Fruit fly (Drosophila melanogaster) whole organism, embryonic: ENCODE measurements around the gene CG9920.

Source experiments
- Adf1 ChIP-seq: fragments of 200-800 bp; sonication (Bioruptor generic); IDR thresholded peaks from 2 replicates; pipeline ENCODE4 v1.3.6; 2022; ENCODE audit warnings: missing biosample characterization, missing genetic modification characterization
- Asciz ChIP-seq: fragments of 200-800 bp; sonication (Bioruptor generic); optimal IDR thresholded peaks from 2 replicates; lab custom pipeline; 2017; ENCODE audit warnings: missing biosample characterization, mild to moderate bottlenecking, missing genetic modification characterization, missing genetic modification reagents
- B-H1 ChIP-seq: fragments of 200-800 bp; sonication (Bioruptor generic); IDR thresholded peaks from 3 replicates; pipeline ENCODE4 v1.3.6; 2022; ENCODE audit warnings: missing biosample characterization, missing genetic modification characterization
- B-H2 ChIP-seq: fragments of 200-800 bp; sonication (Bioruptor generic); optimal IDR thresholded peaks from 2 replicates; lab custom pipeline; 2018; ENCODE audit warnings: missing biosample characterization, mild to moderate bottlenecking, missing genetic modification characterization
- Blimp-1 ChIP-seq: fragments of 200-800 bp; sonication (Bioruptor generic); optimal IDR thresholded peaks from 3 replicates; lab custom pipeline; 2018; ENCODE audit warnings: missing biosample characterization, missing genetic modification characterization, mild to moderate bottlenecking, moderate library complexity, missing genetic modification reagents
- CG10979 ChIP-seq: fragments of 200-800 bp; sonication (Bioruptor generic); optimal IDR thresholded peaks from 2 replicates; lab custom pipeline; 2018; ENCODE audit warnings: missing biosample characterization, mild to moderate bottlenecking, missing genetic modification characterization, moderate library complexity
- CG11398 ChIP-seq: fragments of 200-800 bp; sonication (Bioruptor generic); optimal IDR thresholded peaks from 2 replicates; lab custom pipeline; 2016; ENCODE audit warnings: missing biosample characterization, missing genetic modification characterization
- CG12942 ChIP-seq: fragments of 200-800 bp; sonication (Bioruptor generic); optimal IDR thresholded peaks from 3 replicates; lab custom pipeline; 2016; ENCODE audit warnings: missing biosample characterization, missing genetic modification characterization
- CG14441 ChIP-seq: fragments of 200-800 bp; sonication (Bioruptor generic); IDR thresholded peaks from 2 replicates; pipeline ENCODE4 v1.3.6; 2022; ENCODE audit warnings: missing biosample characterization, missing genetic modification characterization
- CG15514 ChIP-seq: fragments of 200-800 bp; sonication (Bioruptor generic); optimal IDR thresholded peaks from 3 replicates; lab custom pipeline; 2017; ENCODE audit warnings: missing biosample characterization, missing genetic modification characterization, mild to moderate bottlenecking, moderate library complexity, missing genetic modification reagents
- CG17385 ChIP-seq: fragments of 200-800 bp; sonication (Bioruptor generic); optimal IDR thresholded peaks from 3 replicates; lab custom pipeline; 2018; ENCODE audit warnings: missing biosample characterization, mild to moderate bottlenecking, missing genetic modification characterization
- CG17912 ChIP-seq: fragments of 200-800 bp; sonication (Bioruptor generic); optimal IDR thresholded peaks from 2 replicates; lab custom pipeline; 2018; ENCODE audit warnings: missing biosample characterization, mild to moderate bottlenecking, missing genetic modification characterization
- CG1792 ChIP-seq: fragments of 200-800 bp; sonication (Bioruptor generic); optimal IDR thresholded peaks from 2 replicates; lab custom pipeline; 2016; ENCODE audit warnings: missing biosample characterization, missing genetic modification characterization
- CG18011 ChIP-seq: fragments of 200-800 bp; sonication (Bioruptor generic); optimal IDR thresholded peaks from 2 replicates; lab custom pipeline; 2017; ENCODE audit warnings: missing biosample characterization, missing genetic modification characterization, mild to moderate bottlenecking, moderate library complexity, missing genotype
- CG18262 ChIP-seq: fragments of 200-800 bp; optimal IDR thresholded peaks from 3 replicates; lab custom pipeline; 2019; ENCODE audit warnings: missing biosample characterization, mild to moderate bottlenecking, missing genetic modification characterization, moderate library complexity
- CG2202 ChIP-seq: fragments of 200-800 bp; sonication (Bioruptor generic); optimal IDR thresholded peaks from 2 replicates; lab custom pipeline; 2018; ENCODE audit warnings: missing biosample characterization, mild to moderate bottlenecking, missing genetic modification characterization
- CG2712 ChIP-seq: fragments of 200-800 bp; optimal IDR thresholded peaks from 3 replicates; lab custom pipeline; 2019; ENCODE audit warnings: missing biosample characterization, mild to moderate bottlenecking, missing genetic modification characterization, moderate library complexity
- CG31441 ChIP-seq: fragments of 200-800 bp; sonication (Bioruptor generic); IDR thresholded peaks from 2 replicates; pipeline ENCODE4 v1.3.6; 2022; ENCODE audit warnings: missing biosample characterization, missing genetic modification characterization
- CG3281 ChIP-seq: fragments of 200-800 bp; sonication (Bioruptor generic); optimal IDR thresholded peaks from 3 replicates; lab custom pipeline; 2017; ENCODE audit warnings: missing biosample characterization, mild to moderate bottlenecking, missing genetic modification characterization
- CG34376 ChIP-seq: fragments of 200-800 bp; sonication (Bioruptor generic); optimal IDR thresholded peaks from 2 replicates; lab custom pipeline; 2018; ENCODE audit warnings: missing biosample characterization, mild to moderate bottlenecking, missing genetic modification characterization
- CG4617 ChIP-seq: fragments of 200-800 bp; sonication (Bioruptor generic); optimal IDR thresholded peaks from 3 replicates; lab custom pipeline; 2016; ENCODE audit warnings: missing biosample characterization, missing genetic modification characterization, borderline replicate concordance
- CG4730 ChIP-seq: fragments of 200-800 bp; sonication (Bioruptor generic); IDR thresholded peaks from 2 replicates; pipeline ENCODE4 v1.3.6; 2022; ENCODE audit warnings: missing biosample characterization, missing genetic modification characterization
- CG6854 ChIP-seq: fragments of 200-800 bp; sonication (Bioruptor generic); optimal IDR thresholded peaks from 3 replicates; lab custom pipeline; 2017; ENCODE audit warnings: missing biosample characterization, mild to moderate bottlenecking, missing genetic modification characterization
- CG7556 ChIP-seq: fragments of 200-800 bp; sonication (Bioruptor generic); optimal IDR thresholded peaks from 2 replicates; lab custom pipeline; 2017; ENCODE audit warnings: missing biosample characterization, mild to moderate bottlenecking, missing genetic modification characterization
- CG7786 ChIP-seq: fragments of 200-800 bp; sonication (Bioruptor generic); optimal IDR thresholded peaks from 2 replicates; lab custom pipeline; 2016; ENCODE audit warnings: missing biosample characterization, missing genetic modification characterization
- CG8944 ChIP-seq: fragments of 200-800 bp; sonication (Bioruptor generic); optimal IDR thresholded peaks from 3 replicates; lab custom pipeline; 2016; ENCODE audit warnings: missing biosample characterization, missing genetic modification characterization
- CG9932 ChIP-seq: fragments of 200-800 bp; sonication (Bioruptor generic); IDR thresholded peaks from 2 replicates; pipeline ENCODE4 v1.3.6; 2022; ENCODE audit warnings: missing biosample characterization, missing genetic modification characterization
- Deaf1 ChIP-seq: fragments of 200-800 bp; optimal IDR thresholded peaks from 3 replicates; lab custom pipeline; 2019; ENCODE audit warnings: missing biosample characterization, mild to moderate bottlenecking, missing genetic modification characterization, moderate library complexity
- E2f2 ChIP-seq: fragments of 200-800 bp; sonication (Bioruptor generic); IDR thresholded peaks from 2 replicates; pipeline ENCODE4 v1.3.6; 2022; ENCODE audit warnings: missing biosample characterization, missing genetic modification characterization
- H2.0 ChIP-seq: fragments of 200-800 bp; sonication (Bioruptor generic); IDR thresholded peaks from 2 replicates; pipeline ENCODE4 v1.3.6; 2022; ENCODE audit warnings: missing biosample characterization, missing genetic modification characterization
- Optix ChIP-seq: fragments of 200-800 bp; sonication (Bioruptor generic); IDR thresholded peaks from 3 replicates; pipeline ENCODE4 v1.3.6; 2022; ENCODE audit warnings: missing biosample characterization, missing genetic modification characterization
- Ravus ChIP-seq: fragments of 200-800 bp; sonication (Bioruptor generic); IDR thresholded peaks from 2 replicates; pipeline ENCODE4 v1.3.6; 2022; ENCODE audit warnings: missing biosample characterization, missing genetic modification characterization
- Scr ChIP-seq: fragments of 200-800 bp; sonication (Bioruptor generic); IDR thresholded peaks from 2 replicates; pipeline ENCODE4 v1.3.6; 2022; ENCODE audit warnings: missing biosample characterization, missing genetic modification characterization; ENCODE audit not compliant: partially characterized antibody
- Six4 ChIP-seq: fragments of 200-800 bp; sonication (Bioruptor generic); optimal IDR thresholded peaks from 2 replicates; lab custom pipeline; 2016; ENCODE audit warnings: missing biosample characterization, missing genetic modification characterization
- ab ChIP-seq: fragments of 200-800 bp; sonication (Bioruptor generic); optimal IDR thresholded peaks from 2 replicates; lab custom pipeline; 2016; ENCODE audit warnings: missing biosample characterization, missing genetic modification characterization
- ac ChIP-seq: fragments of 200-800 bp; sonication (Bioruptor generic); optimal IDR thresholded peaks from 3 replicates; lab custom pipeline; 2017; ENCODE audit warnings: missing biosample characterization, mild to moderate bottlenecking, missing genetic modification characterization
- caup ChIP-seq: fragments of 200-800 bp; sonication (Bioruptor generic); optimal IDR thresholded peaks from 3 replicates; lab custom pipeline; 2017; ENCODE audit warnings: missing biosample characterization, mild to moderate bottlenecking, missing genetic modification characterization, moderate library complexity; ENCODE audit not compliant: severe bottlenecking
- corto ChIP-seq: fragments of 200-800 bp; sonication (Bioruptor generic); optimal IDR thresholded peaks from 2 replicates; lab custom pipeline; 2016; ENCODE audit warnings: missing biosample characterization, mild to moderate bottlenecking, missing genetic modification characterization, moderate library complexity
- klu ChIP-seq: fragments of 200-800 bp; sonication (Bioruptor generic); IDR thresholded peaks from 2 replicates; pipeline ENCODE4 v1.3.6; 2022; ENCODE audit warnings: missing biosample characterization, missing genetic modification characterization
- kni ChIP-seq: fragments of 200-800 bp; sonication (Bioruptor generic); optimal IDR thresholded peaks from 3 replicates; lab custom pipeline; 2017; ENCODE audit warnings: mild to moderate bottlenecking, missing biosample characterization, missing genetic modification reagents, missing genetic modification characterization
- lmd ChIP-seq: fragments of 200-800 bp; sonication (Bioruptor generic); IDR thresholded peaks from 2 replicates; pipeline ENCODE4 v1.3.6; 2022; ENCODE audit warnings: missing biosample characterization, missing genetic modification characterization
- pb ChIP-seq: fragments of 200-800 bp; sonication (Bioruptor generic); optimal IDR thresholded peaks from 3 replicates; lab custom pipeline; 2016; ENCODE audit warnings: missing biosample characterization, missing genetic modification characterization
- pita ChIP-seq: fragments of 200-800 bp; sonication (Bioruptor generic); optimal IDR thresholded peaks from 2 replicates; lab custom pipeline; 2017; ENCODE audit warnings: missing biosample characterization, mild to moderate bottlenecking, missing genetic modification characterization
- pros ChIP-seq: fragments of 200-800 bp; sonication (Bioruptor generic); optimal IDR thresholded peaks from 3 replicates; lab custom pipeline; 2019; ENCODE audit warnings: missing biosample characterization, mild to moderate bottlenecking, missing genetic modification characterization, moderate library complexity
- sim ChIP-seq: fragments of 200-800 bp; sonication (Bioruptor generic); IDR thresholded peaks from 2 replicates; pipeline ENCODE4 v1.3.6; 2022; ENCODE audit warnings: missing biosample characterization, missing genetic modification characterization
- sisA ChIP-seq: fragments of 200-800 bp; sonication (Bioruptor generic); IDR thresholded peaks from 2 replicates; pipeline ENCODE4 v1.3.6; 2022; ENCODE audit warnings: missing biosample characterization, missing genetic modification characterization
- sqz ChIP-seq: fragments of 200-800 bp; sonication (Bioruptor generic); optimal IDR thresholded peaks from 3 replicates; lab custom pipeline; 2018; ENCODE audit warnings: missing biosample characterization, mild to moderate bottlenecking, missing genetic modification characterization
- tx ChIP-seq: fragments of 200-800 bp; sonication (Bioruptor generic); optimal IDR thresholded peaks from 2 replicates; lab custom pipeline; 2016; ENCODE audit warnings: missing biosample characterization, missing genetic modification characterization
- vfl ChIP-seq: fragments of 200-800 bp; sonication (Bioruptor generic); optimal IDR thresholded peaks from 2 replicates; lab custom pipeline; 2016; ENCODE audit warnings: missing biosample characterization, missing genetic modification characterization

The CG9920 gene

DNA sequence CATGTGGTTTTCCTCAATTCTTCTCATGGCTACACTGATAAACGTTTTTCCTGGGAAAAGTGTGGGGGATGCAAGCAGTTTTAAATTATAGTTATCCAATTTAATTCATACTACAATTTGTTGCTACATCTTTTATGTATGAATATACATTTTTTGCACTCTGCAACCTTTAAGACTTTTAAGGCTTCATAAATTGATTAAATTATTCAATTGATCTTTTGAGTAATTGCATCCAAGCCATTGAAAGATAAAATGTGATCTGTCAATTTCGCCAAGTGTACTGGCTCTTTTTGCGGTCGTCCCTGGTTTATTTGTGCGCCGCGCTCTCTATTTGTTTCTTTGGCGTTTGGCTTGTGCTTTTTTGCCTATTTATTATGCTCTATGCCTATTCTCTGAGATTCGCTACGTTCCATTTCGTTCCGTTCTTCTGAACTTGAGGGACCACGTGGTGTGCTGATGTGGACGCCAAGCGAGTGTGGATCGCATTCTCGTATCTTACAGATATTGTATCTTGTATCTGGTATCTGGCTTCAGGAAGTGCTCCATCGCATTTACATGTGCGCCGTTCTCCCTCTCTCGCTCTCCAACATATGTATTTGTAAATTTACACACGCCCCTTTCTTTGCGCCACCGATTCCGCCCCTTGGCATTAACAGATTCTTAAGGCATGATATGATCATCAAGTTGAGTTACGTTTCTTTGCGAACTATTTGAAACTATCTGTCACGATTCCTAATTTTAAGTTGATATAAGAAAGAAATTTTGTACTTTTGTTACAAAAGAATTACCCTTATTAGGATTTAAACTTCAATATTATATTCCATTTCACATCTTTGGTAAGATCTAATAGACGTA, 45.5 kb downstream of the CG9920 start (continued):
- TF ChIP-seq CG10979 (tag; lab: Kevin White, UChicago) = peak; percentile 28
- peak; percentile 57 for TF ChIP-seq B-H2 (GFP tag; lab: Kevin White, UChicago)
- TF ChIP-seq CG18011 = peak; percentile 75
- peak; percentile 46 for TF ChIP-seq Deaf1
- TF ChIP-seq E2f2 = peak; percentile 67
- TF ChIP-seq CG4730 (GFP tag; lab: Robert Waterston, UW) = peak; percentile 81
- TF ChIP-seq CG2202 = no peak
- peak; percentile 71 for TF ChIP-seq pb
- TF ChIP-seq CG18262 (tag; lab: Kevin White, UChicago) = peak; percentile 63
- peak; percentile 94 for TF ChIP-seq lmd (GFP tag; lab: Robert Waterston, UW)
- peak; percentile 26 for TF ChIP-seq CG34376 (GFP tag; lab: Kevin White, UChicago)
- no peak for TF ChIP-seq kni
- TF ChIP-seq Scr (GFP tag; lab: Robert Waterston, UW) = no peak
- peak; percentile 78 for TF ChIP-seq B-H1 (GFP tag; lab: Robert Waterston, UW)
- peak; percentile 45 for TF ChIP-seq Six4 (GFP tag; lab: Kevin White, UChicago)
- peak; percentile 75 for TF ChIP-seq Adf1 (GFP tag; lab: Robert Waterston, UW)
- TF ChIP-seq CG7556 (GFP tag; lab: Kevin White, UChicago) = peak; percentile 88
- TF ChIP-seq CG12942 = peak; percentile 75
- TF ChIP-seq CG8944 (GFP tag; lab: Kevin White, UChicago) = peak; percentile 81
- peak; percentile 86 for TF ChIP-seq caup (GFP tag; lab: Kevin White, UChicago)
- TF ChIP-seq CG31441 (GFP tag; lab: Robert Waterston, UW) = peak; percentile 76
- no peak for TF ChIP-seq sim (GFP tag; lab: Robert Waterston, UW)
- peak; percentile 85 for TF ChIP-seq tx
- peak; percentile 75 for TF ChIP-seq sisA
- TF ChIP-seq pros = no peak
- peak; percentile 54 for TF ChIP-seq Blimp-1 (GFP tag; lab: Kevin White, UChicago)
- no peak for TF ChIP-seq ac (GFP tag; lab: Kevin White, UChicago)
- peak; percentile 91 for TF ChIP-seq klu (GFP tag; lab: Robert Waterston, UW)
- peak; percentile 44 for TF ChIP-seq sqz (GFP tag; lab: Kevin White, UChicago)
- TF ChIP-seq CG7786 = peak; percentile 87
- peak; percentile 80 for TF ChIP-seq CG15514 (GFP tag; lab: Kevin White, UChicago)
- TF ChIP-seq CG2712 (tag; lab: Kevin White, UChicago) = peak; percentile 73
- TF ChIP-seq CG9932 (GFP tag; lab: Robert Waterston, UW) = peak; percentile 95
- peak; percentile 83 for TF ChIP-seq CG17385 (GFP tag; lab: Kevin White, UChicago)
- peak; percentile 76 for TF ChIP-seq Ravus (GFP tag; lab: Robert Waterston, UW)
- no peak for TF ChIP-seq CG17912 (GFP tag; lab: Kevin White, UChicago)
- TF ChIP-seq CG3281 = peak; percentile 94
- peak; percentile 74 for TF ChIP-seq CG6854 (GFP tag; lab: Kevin White, UChicago)
- peak; percentile 4 for TF ChIP-seq ab (GFP tag; lab: Kevin White, UChicago)
- TF ChIP-seq corto (GFP tag; lab: Kevin White, UChicago) = no peak
- 0 out of 3 replicates have a peak, but pooled peaks have one; percentile 13 for TF ChIP-seq Optix (GFP tag; lab: Robert Waterston, UW)
- peak; percentile 83 for TF ChIP-seq CG1792 (GFP tag; lab: Kevin White, UChicago)
- peak; percentile 88 for TF ChIP-seq vfl (GFP tag; lab: Kevin White, UChicago)
- peak; percentile 77 for TF ChIP-seq CG11398
- TF ChIP-seq Asciz (GFP tag; lab: Kevin White, UChicago) = peak; percentile 68
- peak; percentile 87 for TF ChIP-seq CG14441 (GFP tag; lab: Robert Waterston, UW)
- TF ChIP-seq H2.0 = peak; percentile 75
- TF ChIP-seq pita (GFP tag; lab: Kevin White, UChicago) = no peak
- peak; percentile 24 for TF ChIP-seq CG4617 (GFP tag; lab: Kevin White, UChicago)
